Worm (Caenorhabditis elegans): ENCODE data around the gene srt-11.

Gene srt-11

DNA sequence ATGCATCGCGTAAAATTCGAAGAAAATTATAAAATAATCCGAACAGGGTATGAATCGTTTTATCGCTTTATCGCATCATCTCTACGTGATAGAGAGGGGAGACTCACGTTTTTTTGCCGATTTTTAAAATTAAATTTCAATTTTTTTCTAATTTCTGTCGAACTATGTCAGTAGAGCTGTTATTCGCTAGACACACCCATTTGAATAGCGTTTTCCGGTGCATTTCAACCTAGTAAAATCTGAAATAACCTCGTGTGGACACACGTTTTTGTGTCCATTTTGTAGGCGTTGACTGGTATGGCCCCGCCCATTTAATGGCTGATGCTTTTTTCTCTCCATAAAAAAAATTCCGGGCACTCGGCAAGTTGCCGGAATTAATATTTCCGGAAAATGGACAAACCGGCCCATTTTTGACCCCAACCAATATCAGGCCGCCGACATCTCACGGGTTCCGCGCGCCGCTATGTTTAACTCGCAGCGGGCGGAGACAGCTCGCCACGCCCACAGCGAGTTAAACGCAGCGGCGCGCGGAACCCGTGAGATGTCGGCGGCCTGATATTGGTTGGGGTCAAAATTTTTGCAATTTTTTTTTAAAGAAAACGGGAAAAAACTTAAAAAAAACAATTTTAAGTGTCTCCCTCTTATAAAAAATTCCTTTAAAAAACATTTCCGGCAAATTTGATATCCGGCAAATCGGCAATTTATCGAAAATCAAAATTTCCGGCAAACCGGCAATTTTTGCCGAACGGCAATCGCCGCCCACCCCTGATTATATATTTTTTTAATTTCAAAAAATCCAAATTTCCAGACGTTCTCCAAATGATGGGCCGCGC lies 32.6 kb upstream of the srt-11 start, which contains the start of gene Y54E2A.7:
Y54E2A.7 (minus strand) TSS at position 51 of the 833 bp plus-strand sequence.
- no peak for TF ChIP-seq nhr-10 (tag; optimal IDR thresholded peaks at IDR 0.05)
- no peak for TF ChIP-seq dmd-4 (tag; optimal IDR thresholded peaks at IDR 0.05)
- no peak for TF ChIP-seq nhr-6 (tag; optimal IDR thresholded peaks at IDR 0.05)
- no peak for TF ChIP-seq nhr-11 (tag; optimal IDR thresholded peaks at IDR 0.05)
- TF ChIP-seq fos-1 (tag; optimal IDR thresholded peaks at IDR 0.05): no peak
- TF ChIP-seq lin-11 (tag; optimal IDR thresholded peaks at IDR 0.05): no peak
- no peak for TF ChIP-seq snpc-4 (tag; optimal IDR thresholded peaks at IDR 0.05)
- TF ChIP-seq mbf-1 (tag; optimal IDR thresholded peaks at IDR 0.05): no peak
- TF ChIP-seq sma-9 (GFP tag; optimal IDR thresholded peaks at IDR 0.05): no peak
- no peak for TF ChIP-seq sma-9 (tag; optimal IDR thresholded peaks at IDR 0.05)
- no peak for TF ChIP-seq gmeb-1 (tag; optimal IDR thresholded peaks at IDR 0.05)
- no peak for TF ChIP-seq sma-3 (GFP tag; optimal IDR thresholded peaks at IDR 0.05)
- no peak for TF ChIP-seq unc-62 (GFP tag; optimal IDR thresholded peaks at IDR 0.05)

DNA sequence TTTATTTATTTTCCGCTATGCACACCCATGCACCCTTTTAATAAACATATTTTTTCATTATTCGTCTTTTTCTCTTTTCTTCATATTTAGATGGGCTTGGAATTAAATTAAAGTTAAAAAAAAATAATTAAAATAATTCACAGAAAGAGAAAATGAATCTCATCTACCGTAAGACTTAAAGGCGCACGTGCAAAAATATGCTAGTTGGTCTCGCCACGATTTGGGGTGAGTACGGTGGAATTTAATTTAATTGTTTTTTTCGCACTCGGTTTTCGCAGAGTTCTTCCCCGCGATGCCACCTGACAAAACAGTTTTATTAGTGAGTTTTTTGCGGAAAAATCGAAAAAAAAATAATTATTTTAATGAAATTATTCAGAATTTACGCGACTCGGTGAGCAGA lies 27.7 kb upstream of the srt-11 start, which contains the start of gene Y54E2A.8:
Y54E2A.8 (plus strand) TSS at position 254 of the 400 bp plus-strand sequence.
- TF ChIP-seq alr-1 (tag; optimal IDR thresholded peaks at IDR 0.05): no peak
- TF ChIP-seq lin-39 (tag; optimal IDR thresholded peaks at IDR 0.05): no peak
- TF ChIP-seq F13H6.1 (tag; optimal IDR thresholded peaks at IDR 0.05): no peak
- no peak for TF ChIP-seq ztf-11 (tag; optimal IDR thresholded peaks at IDR 0.05)
- TF ChIP-seq C34F6.9 (tag; optimal IDR thresholded peaks at IDR 0.05): no peak
- TF ChIP-seq sma-3 (GFP tag; optimal IDR thresholded peaks at IDR 0.05): no peak
- no peak for TF ChIP-seq nhr-6 (tag; optimal IDR thresholded peaks at IDR 0.05)
- TF ChIP-seq sem-4 (tag; optimal IDR thresholded peaks at IDR 0.05): no peak
- no peak for TF ChIP-seq elt-3 (tag; optimal IDR thresholded peaks at IDR 0.05)
- TF ChIP-seq zag-1 (tag; optimal IDR thresholded peaks at IDR 0.05): no peak
- no peak for TF ChIP-seq sma-9 (GFP tag; optimal IDR thresholded peaks at IDR 0.05)
- TF ChIP-seq sma-9 (tag; optimal IDR thresholded peaks at IDR 0.05): no peak
- no peak for TF ChIP-seq nhr-25 (tag; optimal IDR thresholded peaks at IDR 0.05)
- TF ChIP-seq ama-1 (optimal IDR thresholded peaks at IDR 0.05): no peak
- TF ChIP-seq egl-27 (tag; optimal IDR thresholded peaks at IDR 0.05): no peak
- TF ChIP-seq nhr-11 (tag; optimal IDR thresholded peaks at IDR 0.05): no peak
- TF ChIP-seq mdl-1 (tag; optimal IDR thresholded peaks at IDR 0.05): no peak
- no peak for TF ChIP-seq snpc-4 (tag; optimal IDR thresholded peaks at IDR 0.05)
- TF ChIP-seq aly-2 (tag; optimal IDR thresholded peaks at IDR 0.05): no peak
- TF ChIP-seq nhr-12 (tag; optimal IDR thresholded peaks at IDR 0.05): no peak

DNA sequence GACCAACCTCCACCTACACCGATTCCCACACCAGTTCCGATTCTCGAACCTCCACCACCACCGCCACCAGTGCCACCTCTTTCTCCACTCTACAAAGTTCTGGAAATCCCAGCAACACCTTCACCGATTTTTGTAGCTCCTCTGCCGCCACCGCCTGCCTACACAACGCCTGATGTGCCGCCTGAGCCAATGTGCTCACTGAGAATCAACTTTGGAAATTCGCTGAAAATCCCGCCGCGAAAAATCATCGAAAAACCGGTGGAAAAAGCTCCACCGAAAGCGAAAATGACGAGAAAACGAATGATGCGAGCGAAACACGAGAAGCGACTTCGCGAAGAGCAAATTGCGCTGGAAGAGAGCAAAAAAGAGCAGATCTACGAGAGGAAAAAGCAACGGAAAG lies 25.9 kb upstream of the srt-11 start:
- TF ChIP-seq gmeb-1 (tag; optimal IDR thresholded peaks at IDR 0.05) (no peak), unc-39 (tag; optimal IDR thresholded peaks at IDR 0.05) (no peak), crh-2 (tag; optimal IDR thresholded peaks at IDR 0.05) (no peak), ztf-1 (GFP tag; conservative IDR thresholded peaks at IDR 0.05) (no peak), sma-9 (GFP tag; optimal IDR thresholded peaks at IDR 0.05) (no peak), sma-9 (tag; optimal IDR thresholded peaks at IDR 0.05) (no peak), nhr-129 (tag; optimal IDR thresholded peaks at IDR 0.05) (no peak), ceh-82 (tag; optimal IDR thresholded peaks at IDR 0.05) (no peak), Y55F3AM.14 (GFP tag; optimal IDR thresholded peaks at IDR 0.05) (no peak), unc-55 (GFP tag; optimal IDR thresholded peaks at IDR 0.05) (no peak), nhr-25 (tag; optimal IDR thresholded peaks at IDR 0.05) (no peak), lsy-2 (tag; optimal IDR thresholded peaks at IDR 0.05) (no peak), F13H6.1 (tag; optimal IDR thresholded peaks at IDR 0.05) (no peak)

DNA sequence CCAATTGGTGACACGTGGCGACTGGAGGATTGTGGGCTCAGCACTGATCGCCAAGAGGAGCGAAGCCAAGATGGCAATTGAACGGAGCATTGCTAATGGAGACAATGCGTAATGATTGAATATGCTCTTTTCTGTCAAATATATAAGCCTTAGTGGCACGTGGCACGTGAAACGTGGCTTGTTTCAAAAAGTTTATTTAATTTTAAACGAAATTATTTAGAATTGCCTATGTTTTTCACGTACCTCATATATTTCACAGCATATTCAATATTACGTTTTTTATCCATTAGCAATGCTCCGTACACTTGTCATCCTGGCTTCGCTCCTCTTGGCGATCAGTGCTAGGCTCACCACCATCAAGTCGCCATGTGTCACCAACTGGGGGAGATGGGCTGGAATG lies 19.9 kb upstream of the srt-11 start, which contains the start of gene Y54E2A.9:
Y54E2A.9 (minus strand) TSS at position 101 of the 400 bp plus-strand sequence.
- TF ChIP-seq ztf-1 (GFP tag; conservative IDR thresholded peaks at IDR 0.05) (no peak), sem-4 (tag; optimal IDR thresholded peaks at IDR 0.05) (no peak), skn-1 (tag; optimal IDR thresholded peaks at IDR 0.05) (no peak), aly-2 (tag; optimal IDR thresholded peaks at IDR 0.05) (no peak), R02D3.7 (tag; optimal IDR thresholded peaks at IDR 0.05) (no peak), egl-27 (tag; optimal IDR thresholded peaks at IDR 0.05) (no peak), lsy-2 (tag; optimal IDR thresholded peaks at IDR 0.05) (no peak), Y55F3AM.14 (GFP tag; optimal IDR thresholded peaks at IDR 0.05) (no peak), lin-39 (tag; optimal IDR thresholded peaks at IDR 0.05) (no peak), alr-1 (tag; optimal IDR thresholded peaks at IDR 0.05) (no peak), nhr-129 (tag; optimal IDR thresholded peaks at IDR 0.05) (no peak), ZK546.5 (tag; optimal IDR thresholded peaks at IDR 0.05) (no peak)

All from whole organism, L2 larva.